Worm (Caenorhabditis elegans): ENCODE results near the gene hpo-34.

The hpo-34 gene

DNA sequence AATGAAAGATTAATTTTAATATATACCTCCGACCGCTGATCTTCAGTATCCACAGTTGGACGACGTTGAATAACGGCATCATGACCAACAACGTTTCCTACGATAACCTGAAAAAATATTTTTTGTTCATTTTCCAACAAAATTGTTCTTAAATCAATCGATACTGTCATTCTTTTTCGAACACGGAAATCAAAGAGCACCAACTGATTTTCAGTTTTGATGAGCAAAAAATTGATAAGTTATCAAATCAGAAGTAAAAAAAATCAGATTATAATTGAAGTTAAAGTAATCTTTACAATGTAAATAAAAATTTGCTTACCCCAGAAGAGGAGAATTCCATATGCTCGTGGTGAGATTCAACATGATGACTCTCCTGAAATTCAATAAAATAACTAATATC lies 451 bp downstream of the hpo-34 start (continued):
- no peak for TF ChIP-seq C06A6.2 (GFP tag; conservative IDR thresholded peaks at IDR 0.05)

ce11 chrX:11517433-11517832 lies 1.4 kb downstream of the hpo-34 start:
- no peak for TF ChIP-seq rcor-1 (GFP tag; IDR thresholded peaks at IDR 0.05)
- peak; percentile 33 for TF ChIP-seq nhr-80 (tag; optimal IDR thresholded peaks at IDR 0.05)

ce11 chrX:11515381-11515780 lies 3.5 kb downstream of the hpo-34 start:
- TF ChIP-seq ztf-22 (GFP tag; optimal IDR thresholded peaks at IDR 0.05) (peak; percentile 18), ZK185.1 (tag; optimal IDR thresholded peaks at IDR 0.05; ENCODE audit: poor library complexity, severe bottlenecking) (no peak), egl-44 (GFP tag; IDR thresholded peaks at IDR 0.05) (peak; percentile 69; the same call in 1 of the 2 replicates), unc-62 (GFP tag; optimal IDR thresholded peaks at IDR 0.05) (peak; percentile 60), Y53G8AR.9 (GFP tag; conservative IDR thresholded peaks at IDR 0.05) (peak; percentile 44; the same call in 1 of the 2 replicates), pha-4 (tag; optimal IDR thresholded peaks at IDR 0.05) (peak; percentile 75), nhr-80 (tag; optimal IDR thresholded peaks at IDR 0.05) (peak; percentile 99), ets-4 (GFP tag; optimal IDR thresholded peaks at IDR 0.05) (peak; percentile 96), let-607 (tag; optimal IDR thresholded peaks at IDR 0.05) (peak; percentile 90), zim-3 (tag; optimal IDR thresholded peaks at IDR 0.05) (no peak), sea-2 (GFP tag; IDR thresholded peaks at IDR 0.05) (no peak), cebp-1 (GFP tag; IDR thresholded peaks at IDR 0.05) (no peak), cebp-1 (tag; optimal IDR thresholded peaks at IDR 0.05) (peak; percentile 50), zfh-2 (GFP tag; conservative IDR thresholded peaks at IDR 0.05) (0 out of 2 replicates have a peak, but pooled peaks have one; percentile 13), Y53F4B.3 (GFP tag; IDR thresholded peaks at IDR 0.05) (no peak), mxl-1 (tag; optimal IDR thresholded peaks at IDR 0.05) (no peak), rpc-1 (optimal IDR thresholded peaks at IDR 0.05) (no peak), rpc-1 (tag; optimal IDR thresholded peaks at IDR 0.05) (no peak), dox-1 (GFP tag; IDR thresholded peaks at IDR 0.05) (peak; percentile 73), athp-1 (tag; optimal IDR thresholded peaks at IDR 0.05) (no peak), nhr-90 (tag; optimal IDR thresholded peaks at IDR 0.05) (peak; percentile 75), atf-7 (tag; optimal IDR thresholded peaks at IDR 0.05) (peak; percentile 88), madf-10 (tag; optimal IDR thresholded peaks at IDR 0.05) (peak; percentile 2)

DNA sequence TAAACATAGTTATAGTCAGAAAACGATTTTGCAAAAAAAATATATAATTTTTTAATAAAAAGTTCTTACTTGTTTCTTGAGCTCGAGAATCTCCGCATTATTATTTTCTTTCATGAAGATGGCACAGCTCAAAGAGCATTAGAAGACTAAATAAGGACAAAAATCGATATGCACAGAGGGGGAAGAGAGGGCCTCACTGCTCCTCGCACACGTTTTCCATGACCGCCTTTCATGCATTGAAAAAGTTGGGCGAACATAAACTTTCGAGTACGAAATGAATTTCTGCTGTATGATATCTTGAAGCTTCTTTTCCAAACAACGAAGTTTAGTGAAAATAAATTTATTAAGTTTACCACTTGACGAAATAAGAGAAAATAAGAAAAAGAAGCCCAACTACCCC lies 7.6 kb downstream of the hpo-34 start, which contains the start of gene ccdc-149:
TSS of gene ccdc-149 (minus strand) at position 221 of the 400 bp plus-strand sequence.
- TF ChIP-seq nfyb-1 (GFP tag; IDR thresholded peaks at IDR 0.05) (0 out of 2 replicates have a peak, but pooled peaks have one; percentile 26), snpc-1.1 (tag; optimal IDR thresholded peaks at IDR 0.05; ENCODE audit: insufficient read depth) (no peak), ZK185.1 (tag; optimal IDR thresholded peaks at IDR 0.05; ENCODE audit: poor library complexity, severe bottlenecking) (no peak), pbrm-1 (GFP tag; IDR thresholded peaks at IDR 0.05) (peak; percentile 50; the same call in 1 of the 2 replicates), lsl-1 (GFP tag; optimal IDR thresholded peaks at IDR 0.05) (no peak), D2030.7 (GFP tag; IDR thresholded peaks at IDR 0.05) (no peak), C06A6.2 (GFP tag; conservative IDR thresholded peaks at IDR 0.05) (no peak), B0336.3 (GFP tag; IDR thresholded peaks at IDR 0.05) (0 out of 2 replicates have a peak, but pooled peaks have one; percentile 25), Y53F4B.3 (GFP tag; IDR thresholded peaks at IDR 0.05) (no peak), dpl-1 (GFP tag; optimal IDR thresholded peaks at IDR 0.05) (no peak), repo-1 (tag; optimal IDR thresholded peaks at IDR 0.05) (peak; percentile 49), tbp1 (GFP tag; optimal IDR thresholded peaks at IDR 0.05) (no peak), hsf-1 (GFP tag; IDR thresholded peaks at IDR 0.05) (no peak), madf-6 (GFP tag; IDR thresholded peaks at IDR 0.05) (no peak), B0261.1 (tag; optimal IDR thresholded peaks at IDR 0.05) (no peak), chd-7 (tag; optimal IDR thresholded peaks at IDR 0.05) (no peak), attf-6 (GFP tag; IDR thresholded peaks at IDR 0.05) (no peak), ceh-79 (tag; optimal IDR thresholded peaks at IDR 0.05) (no peak), ets-4 (GFP tag; optimal IDR thresholded peaks at IDR 0.05) (no peak), snpc-3.4 (tag; optimal IDR thresholded peaks at IDR 0.05) (no peak), dpff-1 (tag; optimal IDR thresholded peaks at IDR 0.05) (no peak), T26A5.8 (tag; optimal IDR thresholded peaks at IDR 0.05) (no peak), sptf-2 (GFP tag; optimal IDR thresholded peaks at IDR 0.05) (no peak), lin-26 (GFP tag; IDR thresholded peaks at IDR 0.05) (no peak)

All from whole organism, young adult.